Worm (Caenorhabditis elegans): ENCODE results near the gene ZK1055.2.

DNA sequence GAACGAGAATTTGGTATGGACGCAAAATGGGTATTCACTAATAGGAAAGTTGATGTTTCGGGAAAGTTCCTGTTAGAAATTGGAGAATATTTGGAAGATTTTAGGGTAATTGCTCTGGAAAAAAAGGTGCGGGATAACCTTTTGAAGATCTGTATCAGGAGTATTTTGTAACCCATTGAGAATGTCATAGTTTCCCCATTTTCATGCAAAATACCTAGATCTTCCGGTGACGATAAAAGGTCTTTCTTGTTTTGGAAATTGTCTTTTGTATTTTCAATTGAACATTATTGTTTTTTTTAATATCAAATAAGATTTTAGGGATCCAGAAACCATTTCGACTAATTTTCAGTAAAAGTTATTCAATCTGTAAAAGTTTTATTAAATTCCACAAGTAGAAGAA lies 28.8 kb upstream of the ZK1055.2 start, which contains the start of gene spp-19:
- no peak for TF ChIP-seq aly-1 (tag; optimal IDR thresholded peaks at IDR 0.05)
- no peak for TF ChIP-seq tbx-11 (GFP tag; IDR thresholded peaks at IDR 0.05)
- TF ChIP-seq sea-1 (GFP tag; conservative IDR thresholded peaks at IDR 0.05): no peak
- no peak for TF ChIP-seq ama-1 (optimal IDR thresholded peaks at IDR 0.05)
- TF ChIP-seq ceh-36 (tag; optimal IDR thresholded peaks at IDR 0.05): no peak
- no peak for TF ChIP-seq hnd-1 (tag; optimal IDR thresholded peaks at IDR 0.05)
- TF ChIP-seq scrt-1 (GFP tag; IDR thresholded peaks at IDR 0.05): no peak
- no peak for TF ChIP-seq B0310.2 (tag; optimal IDR thresholded peaks at IDR 0.05)
- no peak for TF ChIP-seq flt-1 (GFP tag; IDR thresholded peaks at IDR 0.05)
- no peak for TF ChIP-seq F13C5.2 (tag; optimal IDR thresholded peaks at IDR 0.05)
- TF ChIP-seq pes-1 (GFP tag; IDR thresholded peaks at IDR 0.05): no peak
- TF ChIP-seq tbx-37 (GFP tag; conservative IDR thresholded peaks at IDR 0.05): no peak
- TF ChIP-seq ceh-13 (GFP tag; optimal IDR thresholded peaks at IDR 0.05): no peak
